Fruit fly (Drosophila melanogaster) whole organism, larva: Measurements from ENCODE around the gene Ret.

Experiments used
- noc ChIP-seq: fragments of 200-800 bp; sonication (Bioruptor generic); optimal IDR thresholded peaks from 3 replicates; lab custom pipeline; 2019; ENCODE audit warnings: missing biosample characterization, mild to moderate bottlenecking, missing genetic modification characterization, moderate library complexity

The Ret gene

dm6 chr2L:21198633-21199264 lies at the start of gene Ret:
Gene Ret (minus strand): TSS chr2L:21198762.
- no peak for TF ChIP-seq noc (tag; lab: Kevin White, UChicago)

dm6 chr2L:21247967-21248366 lies 49.4 kb upstream of the Ret start:
- no peak for TF ChIP-seq noc (tag; lab: Kevin White, UChicago)

DNA sequence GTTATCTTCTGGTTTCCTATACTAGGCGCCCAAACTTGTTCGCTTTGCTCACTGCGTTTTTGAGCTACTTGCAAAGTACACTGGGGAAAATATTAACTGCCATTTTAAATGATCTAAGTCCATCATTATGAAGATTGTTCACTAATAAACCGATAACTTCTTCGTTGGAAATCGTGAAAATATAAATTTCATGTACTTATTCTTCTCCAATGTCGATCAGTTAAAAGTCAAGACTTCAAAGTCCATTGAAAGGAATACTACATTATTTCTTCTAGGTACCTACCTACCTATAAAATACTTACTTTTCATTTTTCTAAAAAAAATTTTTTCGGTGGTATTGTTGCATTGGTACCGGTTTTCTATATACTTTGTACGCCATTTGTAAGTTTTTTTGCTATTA lies 48.1 kb upstream of the Ret start:
- TF ChIP-seq noc (tag; lab: Kevin White, UChicago): no peak

- no peak for TF ChIP-seq noc (tag; lab: Kevin White, UChicago)
These were observed 46.7 kb upstream of the Ret start for dm6 chr2L:21245093-21245736.

DNA sequence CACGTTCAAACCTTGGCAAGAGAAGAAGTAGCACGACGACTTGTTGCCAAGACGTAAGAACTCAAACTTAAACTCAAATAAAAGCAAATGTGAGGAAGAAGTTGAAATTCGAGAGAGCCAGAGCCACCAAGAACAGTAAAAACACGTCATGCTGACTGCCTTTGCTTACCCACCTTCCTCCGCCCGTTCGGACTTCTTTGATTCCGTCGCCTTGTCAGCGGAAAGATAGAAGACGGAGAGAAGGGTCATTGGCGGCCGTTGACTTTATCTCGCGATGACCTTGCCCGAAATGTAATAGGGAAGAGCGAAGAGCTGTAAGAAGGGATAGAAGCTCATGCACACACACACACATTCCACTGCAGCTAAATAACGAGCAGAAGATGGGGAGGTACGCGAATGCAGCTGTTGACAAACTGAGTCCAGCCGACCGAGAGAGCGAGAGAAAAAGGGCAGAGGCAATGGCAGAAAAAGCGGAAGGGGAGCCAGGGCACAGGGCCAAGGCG lies 45.5 kb upstream of the Ret start:
- no peak for TF ChIP-seq noc (tag; lab: Kevin White, UChicago)

DNA sequence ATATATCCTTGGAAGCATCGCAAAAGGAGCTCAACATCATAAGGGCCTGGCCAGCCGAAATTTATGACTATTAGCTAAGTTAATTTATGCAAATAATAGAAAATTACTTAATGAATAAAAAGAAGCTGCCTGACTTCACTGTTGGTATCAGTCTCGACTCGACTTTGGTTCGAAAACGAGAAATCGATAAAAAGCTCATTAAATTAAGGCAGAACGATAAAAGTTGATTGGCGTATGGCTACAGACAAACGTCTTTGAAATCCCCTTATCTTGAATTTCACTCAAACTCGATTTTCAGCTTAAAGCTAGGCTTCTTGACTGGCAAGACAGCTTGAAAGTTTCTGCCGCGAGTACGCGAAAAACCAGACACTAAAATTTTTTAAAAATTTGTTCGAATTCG lies 43.8 kb upstream of the Ret start:
- no peak for TF ChIP-seq noc (tag; lab: Kevin White, UChicago)

DNA sequence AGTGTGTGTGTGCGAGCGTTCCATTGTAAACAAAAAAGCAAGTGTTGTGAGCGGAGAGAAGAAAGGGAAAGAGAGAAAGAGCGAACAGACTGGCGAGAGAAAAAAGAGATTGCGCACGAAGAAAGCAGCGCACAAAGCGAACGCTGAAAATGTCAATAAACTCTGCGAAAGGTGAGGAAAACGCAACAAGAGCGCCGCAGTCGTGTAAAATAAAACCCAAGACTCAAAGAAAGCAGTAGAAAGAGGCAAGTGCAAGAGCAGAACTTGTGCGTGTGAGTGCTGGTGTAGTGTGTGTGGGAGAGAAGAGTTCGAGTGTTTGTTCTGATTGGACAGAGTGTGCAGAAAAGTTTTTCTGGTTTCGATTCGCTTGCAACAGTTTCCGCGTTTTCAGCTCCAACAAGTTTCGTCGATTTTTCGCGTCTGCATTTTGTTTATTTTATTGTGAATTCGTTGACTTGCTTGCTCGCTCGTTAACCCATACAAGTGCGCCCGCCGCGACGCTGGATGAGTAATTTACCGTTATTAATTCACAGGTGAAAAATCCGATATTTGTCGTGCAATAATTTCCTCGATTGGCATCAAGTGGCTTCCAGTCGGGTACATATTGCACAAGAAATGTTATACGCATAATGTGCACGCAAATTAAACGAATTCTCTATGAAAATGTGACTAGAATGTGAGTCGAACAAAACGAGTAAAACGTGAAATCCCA lies 39.3 kb upstream of the Ret start:
- TF ChIP-seq noc (tag; lab: Kevin White, UChicago): no peak

- peak; percentile 32 for TF ChIP-seq noc (tag; lab: Kevin White, UChicago)
These were observed 38.6 kb upstream of the Ret start, which contains the start of gene Hr39 for dm6 chr2L:21237048-21237747. Gene Hr39 (plus strand): TSS chr2L:21237250.

dm6 chr2L:21236633-21237032 lies 38.1 kb upstream of the Ret start, which contains the start of gene CG31626:
Gene CG31626 (minus strand): TSS chr2L:21236733.
- TF ChIP-seq noc (tag; lab: Kevin White, UChicago): no peak

DNA sequence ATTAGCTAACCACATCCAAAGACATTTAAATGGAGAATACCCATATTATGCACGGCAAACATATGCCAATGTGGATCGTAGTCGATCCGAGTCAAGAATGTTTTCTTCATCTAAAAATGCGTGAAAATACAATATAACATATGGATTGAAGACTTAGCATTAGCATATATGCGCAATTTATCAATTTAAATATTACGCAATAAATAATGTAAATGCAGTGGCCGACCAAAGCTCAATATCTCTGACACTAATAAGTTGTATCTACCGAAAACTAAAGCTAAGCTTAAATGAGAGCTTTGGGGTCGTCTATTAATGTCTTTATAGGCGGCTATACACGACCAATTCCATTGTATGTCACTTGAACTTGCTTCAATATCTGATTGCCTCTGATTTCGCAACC lies 36.9 kb upstream of the Ret start:
- TF ChIP-seq noc (tag; lab: Kevin White, UChicago): no peak

DNA sequence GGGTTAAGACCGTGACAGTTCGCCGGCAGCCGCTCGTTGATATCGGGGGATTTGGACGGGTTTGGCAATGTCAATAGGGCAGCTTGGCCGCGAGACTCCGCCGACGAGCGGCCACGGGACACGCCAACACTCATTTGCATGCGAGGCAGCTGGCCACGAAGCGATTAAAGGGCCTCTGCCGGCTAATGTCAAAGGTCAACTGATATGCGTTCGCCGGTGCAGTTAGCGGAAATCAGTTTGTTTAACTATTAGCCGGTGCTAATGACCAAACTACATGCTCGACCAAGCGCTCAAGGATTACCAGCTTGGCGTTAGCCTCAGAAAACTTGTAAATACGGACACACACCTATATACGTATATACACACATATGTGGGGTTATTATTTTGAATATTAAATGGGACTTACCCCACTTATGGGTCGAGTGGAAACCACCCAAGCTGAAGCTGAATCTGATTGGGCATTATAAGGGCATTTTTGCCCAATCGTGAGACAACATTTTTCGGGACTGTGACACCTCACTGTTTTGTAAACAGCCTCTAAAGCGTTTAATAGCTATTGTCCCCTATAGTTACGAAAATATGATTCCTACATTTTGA lies 35.9 kb upstream of the Ret start:
- no peak for TF ChIP-seq noc (tag; lab: Kevin White, UChicago)

DNA sequence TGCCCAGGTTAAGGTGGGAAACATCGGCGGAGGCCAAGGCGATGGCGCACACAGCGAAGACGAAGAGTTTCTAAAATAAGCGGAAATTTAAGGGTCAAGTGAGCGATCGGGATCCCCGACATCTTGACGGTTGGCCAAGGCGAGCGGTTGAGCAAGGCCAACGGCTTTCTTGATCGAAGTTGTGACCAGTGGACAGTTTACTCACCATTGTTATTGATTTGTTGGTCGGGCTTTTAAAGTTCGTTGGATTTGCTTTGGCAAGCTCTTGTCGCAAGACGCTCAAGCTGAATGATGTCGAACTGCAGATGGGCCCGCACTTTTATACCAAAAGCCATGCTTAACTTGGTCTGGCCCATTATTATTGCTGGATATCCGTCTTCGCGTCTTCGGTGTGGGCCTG lies 34.9 kb upstream of the Ret start:
- TF ChIP-seq noc (tag; lab: Kevin White, UChicago): no peak

dm6 chr2L:21221778-21222177 lies 23.2 kb upstream of the Ret start:
- TF ChIP-seq noc (tag; lab: Kevin White, UChicago): no peak

DNA sequence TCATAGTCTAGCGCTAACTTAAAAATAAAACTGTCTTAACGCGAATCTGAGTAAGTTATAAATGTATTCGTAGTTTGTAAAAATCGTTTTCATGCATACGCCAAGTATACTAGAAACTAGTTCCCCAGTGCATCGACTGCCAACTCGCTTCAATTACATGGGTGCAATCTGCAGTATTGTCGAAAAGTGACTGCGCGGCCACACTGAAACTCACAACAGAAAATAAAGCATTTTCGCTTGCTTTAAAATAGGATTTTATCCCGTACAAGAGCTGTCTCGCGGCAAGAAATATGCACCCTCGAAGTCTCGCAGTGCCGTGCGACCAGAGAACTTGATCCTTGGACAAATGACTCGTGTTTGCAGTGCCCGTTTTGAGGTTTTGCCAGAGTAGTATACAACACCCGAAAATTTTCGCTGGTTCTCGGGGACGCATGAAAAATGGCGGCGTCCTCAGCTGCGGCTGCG lies 22.6 kb upstream of the Ret start, which contains the start of gene CG8677:
Gene CG8677 (plus strand): TSS at position 199 of the 465 bp plus-strand sequence.
- no peak for TF ChIP-seq noc (tag; lab: Kevin White, UChicago)

dm6 chr2L:21220396-21220795 lies 21.8 kb upstream of the Ret start, which contains the start of gene Atg18b:
Gene Atg18b (minus strand): TSS chr2L:21220572.
- TF ChIP-seq noc (tag; lab: Kevin White, UChicago): no peak
